Worm (Caenorhabditis elegans): ENCODE results near the gene R07A4.3.

The R07A4.3 gene

ce11 chrX:10753403-10753802, at the start of gene R07A4.3:
R07A4.3 (plus strand) TSS chrX:10753703.
- TF ChIP-seq drap-1 (GFP tag; optimal IDR thresholded peaks at IDR 0.05) = no peak
- TF ChIP-seq ceh-39 (tag; optimal IDR thresholded peaks at IDR 0.05) = no peak
- TF ChIP-seq zip-8 (tag; optimal IDR thresholded peaks at IDR 0.05) = no peak
- no peak for TF ChIP-seq ztf-11 (tag; optimal IDR thresholded peaks at IDR 0.05)
- no peak for TF ChIP-seq ces-1 (GFP tag; optimal IDR thresholded peaks at IDR 0.05)
- no peak for TF ChIP-seq unc-39 (tag; optimal IDR thresholded peaks at IDR 0.05)
- TF ChIP-seq lin-13 (tag; optimal IDR thresholded peaks at IDR 0.05) = no peak
- TF ChIP-seq mep-1 (tag; optimal IDR thresholded peaks at IDR 0.05) = no peak
- TF ChIP-seq sptf-1 (tag; optimal IDR thresholded peaks at IDR 0.05) = no peak
- no peak for TF ChIP-seq ham-2 (GFP tag; optimal IDR thresholded peaks at IDR 0.05)
- no peak for TF ChIP-seq blmp-1 (tag; optimal IDR thresholded peaks at IDR 0.05)
- TF ChIP-seq pha-4 (tag; optimal IDR thresholded peaks at IDR 0.05) = no peak
- no peak for TF ChIP-seq nhr-12 (tag; optimal IDR thresholded peaks at IDR 0.05)
- no peak for TF ChIP-seq flh-1 (GFP tag; optimal IDR thresholded peaks at IDR 0.05)

- TF ChIP-seq ces-1 (GFP tag; optimal IDR thresholded peaks at IDR 0.05) (no peak), ceh-43 (GFP tag; optimal IDR thresholded peaks at IDR 0.05) (no peak), flh-1 (GFP tag; optimal IDR thresholded peaks at IDR 0.05) (no peak), unc-120 (tag; optimal IDR thresholded peaks at IDR 0.05; ENCODE audit: poor library complexity, severe bottlenecking) (no peak), lsy-2 (tag; optimal IDR thresholded peaks at IDR 0.05) (no peak), pha-4 (tag; optimal IDR thresholded peaks at IDR 0.05) (no peak), M03D4.4 (tag; optimal IDR thresholded peaks at IDR 0.05) (no peak), elt-1 (tag; optimal IDR thresholded peaks at IDR 0.05; ENCODE audit: borderline replicate concordance, insufficient read depth) (no peak), lin-13 (tag; optimal IDR thresholded peaks at IDR 0.05) (no peak)
These were observed 49.2 kb upstream of the R07A4.3 start for ce11 chrX:10704329-10704728.

ce11 chrX:10711769-10712168, 41.7 kb upstream of the R07A4.3 start, which contains the start of gene rhgf-1:
rhgf-1 (minus strand) TSS chrX:10711869.
- TF ChIP-seq lin-13 (tag; optimal IDR thresholded peaks at IDR 0.05) = no peak
- TF ChIP-seq mab-5 (tag; optimal IDR thresholded peaks at IDR 0.05) = no peak
- TF ChIP-seq ces-1 (GFP tag; optimal IDR thresholded peaks at IDR 0.05) = no peak
- TF ChIP-seq unc-120 (tag; optimal IDR thresholded peaks at IDR 0.05; ENCODE audit: poor library complexity, severe bottlenecking) = no peak
- no peak for TF ChIP-seq nhr-12 (tag; optimal IDR thresholded peaks at IDR 0.05)
- TF ChIP-seq bed-3 (GFP tag; optimal IDR thresholded peaks at IDR 0.05) = no peak
- TF ChIP-seq tbx-8 (GFP tag; optimal IDR thresholded peaks at IDR 0.05) = no peak
- TF ChIP-seq unc-39 (tag; optimal IDR thresholded peaks at IDR 0.05) = no peak
- TF ChIP-seq ceh-39 (tag; optimal IDR thresholded peaks at IDR 0.05) = no peak
- TF ChIP-seq sem-2 (GFP tag; optimal IDR thresholded peaks at IDR 0.05) = no peak
- no peak for TF ChIP-seq nhr-76 (tag; optimal IDR thresholded peaks at IDR 0.05)
- no peak for TF ChIP-seq snpc-4 (tag; optimal IDR thresholded peaks at IDR 0.05)
- no peak for TF ChIP-seq ceh-43 (GFP tag; optimal IDR thresholded peaks at IDR 0.05)
- TF ChIP-seq ceh-83 (GFP tag; optimal IDR thresholded peaks at IDR 0.05) = no peak
- no peak for TF ChIP-seq nhr-2 (tag; optimal IDR thresholded peaks at IDR 0.05)
- no peak for TF ChIP-seq lin-32 (GFP tag; optimal IDR thresholded peaks at IDR 0.05)

- TF ChIP-seq pha-4 (tag; optimal IDR thresholded peaks at IDR 0.05) (no peak), unc-62 (GFP tag; optimal IDR thresholded peaks at IDR 0.05) (no peak), hlh-1 (tag; optimal IDR thresholded peaks at IDR 0.05) (no peak), lin-13 (tag; optimal IDR thresholded peaks at IDR 0.05) (no peak)
These were observed 36.5 kb upstream of the R07A4.3 start, which contains the start of gene T01C1.4 for ce11 chrX:10717019-10717418. T01C1.4 (minus strand) TSS chrX:10717119.

ce11 chrX:10721954-10722353, 31.5 kb upstream of the R07A4.3 start, which contains the start of gene mbr-1:
mbr-1 (minus strand) TSS chrX:10722054.
- TF ChIP-seq ceh-83 (GFP tag; optimal IDR thresholded peaks at IDR 0.05) (no peak), nhr-237 (tag; optimal IDR thresholded peaks at IDR 0.05) (no peak), hlh-1 (tag; optimal IDR thresholded peaks at IDR 0.05) (no peak)

- TF ChIP-seq mab-5 (tag; optimal IDR thresholded peaks at IDR 0.05) = no peak
- no peak for TF ChIP-seq nhr-28 (tag; optimal IDR thresholded peaks at IDR 0.05)
- TF ChIP-seq nhr-2 (tag; optimal IDR thresholded peaks at IDR 0.05) = no peak
These were observed 25.8 kb upstream of the R07A4.3 start for ce11 chrX:10727696-10728095.

Measured in whole organism, mixed stage, embryonic.